Fruit fly (Drosophila melanogaster): ENCODE measurements around the gene CG13887.

The CG13887 gene

dm6 chr3L:795001-795400 lies 42.7 kb upstream of the CG13887 start:
- no peak for TF ChIP-seq fd96Ca (GFP tag; IDR thresholded peaks at IDR 0.05)
- TF ChIP-seq Pif1B (GFP tag; optimal IDR thresholded peaks at IDR 0.05) = no peak
- TF ChIP-seq CG10348 (GFP tag; IDR thresholded peaks at IDR 0.05) = no peak
- TF ChIP-seq Pif1A (GFP tag; optimal IDR thresholded peaks at IDR 0.05) = no peak

- peak; percentile 43 for TF ChIP-seq CG9948 (tag; optimal IDR thresholded peaks at IDR 0.05)
- peak; percentile 59 for TF ChIP-seq CG17806 (tag; optimal IDR thresholded peaks at IDR 0.05)
- TF ChIP-seq CG34367 (tag; optimal IDR thresholded peaks at IDR 0.05) = no peak
- TF ChIP-seq Pif1B (GFP tag; optimal IDR thresholded peaks at IDR 0.05) = no peak
- TF ChIP-seq CG4496 (GFP tag; IDR thresholded peaks at IDR 0.05) = 0 out of 3 replicates have a peak, but pooled peaks have one; percentile 20
- no peak for TF ChIP-seq D1 (tag; optimal IDR thresholded peaks at IDR 0.05)
- no peak for TF ChIP-seq CG10348 (GFP tag; IDR thresholded peaks at IDR 0.05)
- no peak for TF ChIP-seq CG32121 (GFP tag; IDR thresholded peaks at IDR 0.05)
- TF ChIP-seq CG15710 (tag; optimal IDR thresholded peaks at IDR 0.05) = peak; percentile 14
- TF ChIP-seq Ets98B (GFP tag; IDR thresholded peaks at IDR 0.05) = no peak
- TF ChIP-seq EcR (GFP tag; optimal IDR thresholded peaks at IDR 0.05) = no peak
- TF ChIP-seq gl (tag; optimal IDR thresholded peaks at IDR 0.05) = no peak
- peak; percentile 26 for TF ChIP-seq Snoo (tag; optimal IDR thresholded peaks at IDR 0.05)
- TF ChIP-seq Pif1A (GFP tag; optimal IDR thresholded peaks at IDR 0.05) = peak; percentile 43
- no peak for TF ChIP-seq rn (GFP tag; IDR thresholded peaks at IDR 0.05)
- TF ChIP-seq CG8159 (tag; optimal IDR thresholded peaks at IDR 0.05) = peak; percentile 70
- TF ChIP-seq CG13204 (GFP tag; optimal IDR thresholded peaks at IDR 0.05) = peak; percentile 5
- TF ChIP-seq CG14655 (GFP tag; optimal IDR thresholded peaks at IDR 0.05) = peak; percentile 45
- TF ChIP-seq CG8301 (tag; optimal IDR thresholded peaks at IDR 0.05) = peak; percentile 27
- no peak for TF ChIP-seq fd96Ca (GFP tag; IDR thresholded peaks at IDR 0.05)
- 0 out of 2 replicates have a peak, but pooled peaks have one; percentile 23 for TF ChIP-seq CG12605 (GFP tag; IDR thresholded peaks at IDR 0.05)
Observed at dm6 chr3L:796926-797802, 40.5 kb upstream of the CG13887 start.

dm6 chr3L:799837-800513 lies 37.7 kb upstream of the CG13887 start:
- TF ChIP-seq Pif1A (GFP tag; optimal IDR thresholded peaks at IDR 0.05) (peak; percentile 52), CG32121 (GFP tag; IDR thresholded peaks at IDR 0.05) (peak; percentile 33; the same call in 1 of the 2 replicates), fd96Ca (GFP tag; IDR thresholded peaks at IDR 0.05) (0 out of 3 replicates have a peak, but pooled peaks have one; percentile 7), CG10348 (GFP tag; IDR thresholded peaks at IDR 0.05) (no peak), Ets98B (GFP tag; IDR thresholded peaks at IDR 0.05) (peak; percentile 63), Snoo (tag; optimal IDR thresholded peaks at IDR 0.05) (peak; percentile 58), CG4496 (GFP tag; IDR thresholded peaks at IDR 0.05) (peak; percentile 72; the same call in 2 of the 3 replicates), Pif1B (GFP tag; optimal IDR thresholded peaks at IDR 0.05) (no peak), CG17806 (tag; optimal IDR thresholded peaks at IDR 0.05) (peak; percentile 58), CG34367 (tag; optimal IDR thresholded peaks at IDR 0.05) (peak; percentile 23), CG15710 (tag; optimal IDR thresholded peaks at IDR 0.05) (peak; percentile 47), CG14655 (GFP tag; optimal IDR thresholded peaks at IDR 0.05) (peak; percentile 71), gl (tag; optimal IDR thresholded peaks at IDR 0.05) (no peak), CG9948 (tag; optimal IDR thresholded peaks at IDR 0.05) (peak; percentile 32), D1 (tag; optimal IDR thresholded peaks at IDR 0.05) (no peak), CG13204 (GFP tag; optimal IDR thresholded peaks at IDR 0.05) (no peak), EcR (GFP tag; optimal IDR thresholded peaks at IDR 0.05) (no peak), CG8301 (tag; optimal IDR thresholded peaks at IDR 0.05) (peak; percentile 65), CG8159 (tag; optimal IDR thresholded peaks at IDR 0.05) (peak; percentile 55), rn (GFP tag; IDR thresholded peaks at IDR 0.05) (no peak), CG12605 (GFP tag; IDR thresholded peaks at IDR 0.05) (peak; percentile 47; the same call in 1 of the 2 replicates)

dm6 chr3L:801860-802462 lies 35.7 kb upstream of the CG13887 start:
- TF ChIP-seq CG32121 (GFP tag; IDR thresholded peaks at IDR 0.05) (peak; percentile 77), D1 (tag; optimal IDR thresholded peaks at IDR 0.05) (no peak), CG34367 (tag; optimal IDR thresholded peaks at IDR 0.05) (peak; percentile 76), CG12605 (GFP tag; IDR thresholded peaks at IDR 0.05) (peak; percentile 61; the same call in 1 of the 2 replicates), CG17806 (tag; optimal IDR thresholded peaks at IDR 0.05) (peak; percentile 81), CG8301 (tag; optimal IDR thresholded peaks at IDR 0.05) (peak; percentile 79), CG9948 (tag; optimal IDR thresholded peaks at IDR 0.05) (peak; percentile 77), EcR (GFP tag; optimal IDR thresholded peaks at IDR 0.05) (no peak), CG8159 (tag; optimal IDR thresholded peaks at IDR 0.05) (peak; percentile 78), CG13204 (GFP tag; optimal IDR thresholded peaks at IDR 0.05) (peak; percentile 24), gl (tag; optimal IDR thresholded peaks at IDR 0.05) (peak; percentile 43), rn (GFP tag; IDR thresholded peaks at IDR 0.05) (0 out of 2 replicates have a peak, but pooled peaks have one; percentile 60), CG10348 (GFP tag; IDR thresholded peaks at IDR 0.05) (no peak), fd96Ca (GFP tag; IDR thresholded peaks at IDR 0.05) (peak; percentile 67; the same call in 2 of the 3 replicates), Snoo (tag; optimal IDR thresholded peaks at IDR 0.05) (peak; percentile 50), Pif1B (GFP tag; optimal IDR thresholded peaks at IDR 0.05) (no peak), Pif1A (GFP tag; optimal IDR thresholded peaks at IDR 0.05) (peak; percentile 37), CG4496 (GFP tag; IDR thresholded peaks at IDR 0.05) (peak; percentile 81), CG14655 (GFP tag; optimal IDR thresholded peaks at IDR 0.05) (peak; percentile 78), CG15710 (tag; optimal IDR thresholded peaks at IDR 0.05) (peak; percentile 73), Ets98B (GFP tag; IDR thresholded peaks at IDR 0.05) (peak; percentile 74)
